Fruit fly (Drosophila melanogaster) whole organism, embryonic: ENCODE results near the gene kat80.
A peak's percentile ranks its signal among the peaks of the same experiment; 100 is the strongest.

ENCODE experiments used
- B-H1 ChIP-seq: fragments of 200-800 bp; sonication (Bioruptor generic); IDR thresholded peaks from 3 replicates; pipeline ENCODE4 v1.3.6; 2022; ENCODE audit warnings: missing biosample characterization, missing genetic modification characterization
- CG10979 ChIP-seq: fragments of 200-800 bp; sonication (Bioruptor generic); optimal IDR thresholded peaks from 2 replicates; lab custom pipeline; 2018; ENCODE audit warnings: missing biosample characterization, mild to moderate bottlenecking, missing genetic modification characterization, moderate library complexity
- CG13123 ChIP-seq: fragments of 200-800 bp; sonication (Bioruptor generic); optimal IDR thresholded peaks from 2 replicates; lab custom pipeline; 2016; ENCODE audit warnings: missing biosample characterization, missing genetic modification characterization
- CG14965 ChIP-seq: fragments of 200-800 bp; sonication (Bioruptor generic); optimal IDR thresholded peaks from 2 replicates; lab custom pipeline; 2016; ENCODE audit warnings: missing biosample characterization, missing genetic modification characterization, borderline replicate concordance
- CG17568 ChIP-seq: fragments of 200-800 bp; sonication (Bioruptor generic); optimal IDR thresholded peaks from 2 replicates; lab custom pipeline; 2018; ENCODE audit warnings: missing biosample characterization, mild to moderate bottlenecking, missing genetic modification characterization, moderate library complexity
- CG31388 ChIP-seq: fragments of 200-800 bp; sonication (Bioruptor generic); optimal IDR thresholded peaks from 2 replicates; lab custom pipeline; 2016; ENCODE audit warnings: missing biosample characterization, missing genetic modification characterization
- CG32532 ChIP-seq: fragments of 200-800 bp; sonication (Bioruptor generic); IDR thresholded peaks from 2 replicates; pipeline ENCODE4 v1.3.6; 2022; ENCODE audit warnings: missing biosample characterization, missing genetic modification characterization
- CG34422 ChIP-seq: fragments of 200-800 bp; sonication (Bioruptor generic); IDR thresholded peaks from 3 replicates; pipeline ENCODE4 v1.3.6; 2022; ENCODE audit warnings: missing biosample characterization, missing genetic modification characterization
- CG4360 ChIP-seq: fragments of 200-800 bp; sonication (Bioruptor generic); IDR thresholded peaks from 2 replicates; pipeline ENCODE4 v1.3.6; 2022; ENCODE audit warnings: missing biosample characterization, missing genetic modification characterization
- CG4820 ChIP-seq: fragments of 200-800 bp; sonication (Bioruptor generic); optimal IDR thresholded peaks from 3 replicates; lab custom pipeline; 2016; ENCODE audit warnings: missing biosample characterization, missing genetic modification characterization
- CG5180 ChIP-seq: fragments of 200-800 bp; sonication (Bioruptor generic); optimal IDR thresholded peaks from 3 replicates; lab custom pipeline; 2017; ENCODE audit warnings: missing biosample characterization, missing genetic modification characterization, mild to moderate bottlenecking, moderate library complexity, missing genetic modification reagents
- CG6765 ChIP-seq: fragments of 200-800 bp; sonication (Bioruptor generic); optimal IDR thresholded peaks from 3 replicates; lab custom pipeline; 2017; ENCODE audit warnings: missing biosample characterization, mild to moderate bottlenecking, missing genetic modification characterization
- CG6791 ChIP-seq: fragments of 200-800 bp; sonication (Bioruptor generic); IDR thresholded peaks from 3 replicates; pipeline ENCODE4 v1.3.6; 2022; ENCODE audit warnings: missing biosample characterization, missing genetic modification characterization; ENCODE audit not compliant: partially characterized antibody
- CG7987 ChIP-seq: fragments of 200-800 bp; sonication (Bioruptor generic); optimal IDR thresholded peaks from 2 replicates; lab custom pipeline; 2018; ENCODE audit warnings: missing biosample characterization, mild to moderate bottlenecking, missing genetic modification characterization, moderate library complexity
- CG8765 ChIP-seq: fragments of 200-800 bp; sonication (Bioruptor generic); IDR thresholded peaks from 2 replicates; pipeline ENCODE4 v1.3.6; 2022; ENCODE audit warnings: missing biosample characterization, missing genetic modification characterization
- CG9215 ChIP-seq: fragments of 200-800 bp; sonication (Bioruptor generic); IDR thresholded peaks from 2 replicates; pipeline ENCODE4 v1.3.6; 2022; ENCODE audit warnings: missing biosample characterization, missing genetic modification characterization
- CG9797 ChIP-seq: fragments of 200-800 bp; sonication (Bioruptor generic); optimal IDR thresholded peaks from 3 replicates; lab custom pipeline; 2018; ENCODE audit warnings: missing biosample characterization, mild to moderate bottlenecking, missing genetic modification characterization
- CkIIα-i1 ChIP-seq: fragments of 200-800 bp; sonication (Bioruptor generic); IDR thresholded peaks from 2 replicates; pipeline ENCODE4 v1.3.6; 2022; ENCODE audit warnings: missing biosample characterization, missing genetic modification characterization
- Eip74EF ChIP-seq, 2 experiments: fragments of 200-800 bp in 1 of 2; fragments of >200 bp in 1 of 2; sonication (Bioruptor generic) in 1 of 2; optimal IDR thresholded peaks; 2 replicates each; lab custom pipeline; 2017 to 2019; ENCODE audit warnings: missing biosample characterization in 2 of 2, missing genetic modification characterization in 2 of 2, mild to moderate bottlenecking in 1 of 2, moderate library complexity in 1 of 2
- Elba2 ChIP-seq: fragments of 200-800 bp; sonication (Bioruptor generic); optimal IDR thresholded peaks from 3 replicates; lab custom pipeline; 2016; ENCODE audit warnings: missing biosample characterization, missing genetic modification characterization
- MTF-1 ChIP-seq: fragments of 200-800 bp; sonication (Bioruptor generic); optimal IDR thresholded peaks from 2 replicates; lab custom pipeline; 2018; ENCODE audit warnings: missing biosample characterization, mild to moderate bottlenecking, missing genetic modification characterization, borderline replicate concordance
- Oli ChIP-seq: fragments of 200-800 bp; sonication (Bioruptor generic); optimal IDR thresholded peaks from 2 replicates; lab custom pipeline; 2018; ENCODE audit warnings: missing biosample characterization, mild to moderate bottlenecking, missing genetic modification characterization, moderate library complexity
- Pdp1 ChIP-seq, 2 experiments: fragments of 200-800 bp; sonication (Bioruptor generic); optimal IDR thresholded peaks; 3 replicates each; lab custom pipeline; 2016; ENCODE audit warnings: missing biosample characterization in 2 of 2, missing genetic modification characterization in 2 of 2, mild to moderate bottlenecking in 1 of 2, moderate library complexity in 1 of 2
- Taf1 ChIP-seq: fragments of 200-800 bp; sonication (Bioruptor generic); IDR thresholded peaks from 2 replicates; pipeline ENCODE4 v1.3.6; 2022; ENCODE audit warnings: missing biosample characterization, missing genetic modification characterization
- Xrp1 ChIP-seq: fragments of 200-800 bp; sonication (Bioruptor generic); IDR thresholded peaks from 2 replicates; pipeline ENCODE4 v1.3.6; 2022; ENCODE audit warnings: missing biosample characterization, missing genetic modification characterization
- YL-1 ChIP-seq: fragments of 200-800 bp; sonication (Bioruptor generic); optimal IDR thresholded peaks from 3 replicates; lab custom pipeline; 2017; ENCODE audit warnings: missing biosample characterization, mild to moderate bottlenecking, missing genetic modification characterization
- ato ChIP-seq: fragments of 200-800 bp; sonication (Bioruptor generic); IDR thresholded peaks from 2 replicates; pipeline ENCODE4 v1.3.6; 2022; ENCODE audit warnings: missing biosample characterization, missing genetic modification characterization; ENCODE audit not compliant: partially characterized antibody
- btn ChIP-seq: fragments of 200-800 bp; sonication (Bioruptor generic); optimal IDR thresholded peaks from 2 replicates; lab custom pipeline; 2016; ENCODE audit warnings: missing biosample characterization, missing genetic modification characterization
- cas ChIP-seq: fragments of 200-800 bp; sonication (Bioruptor generic); IDR thresholded peaks from 2 replicates; pipeline ENCODE4 v1.3.6; 2022; ENCODE audit warnings: missing biosample characterization, missing genetic modification characterization
- cato ChIP-seq: fragments of 200-800 bp; sonication (Bioruptor generic); optimal IDR thresholded peaks from 2 replicates; lab custom pipeline; 2016; ENCODE audit warnings: missing biosample characterization, missing genetic modification characterization, borderline replicate concordance
- dan ChIP-seq: fragments of 200-800 bp; sonication (Bioruptor generic); IDR thresholded peaks from 2 replicates; pipeline ENCODE4 v1.3.6; 2022; ENCODE audit warnings: missing biosample characterization, missing genetic modification characterization
- dm ChIP-seq: fragments of 200-800 bp; sonication (Bioruptor generic); optimal IDR thresholded peaks from 3 replicates; lab custom pipeline; 2016; ENCODE audit warnings: missing biosample characterization, missing genetic modification characterization
- ems ChIP-seq: fragments of 200-800 bp; sonication (Bioruptor generic); optimal IDR thresholded peaks from 3 replicates; lab custom pipeline; 2016; ENCODE audit warnings: missing biosample characterization, missing genetic modification characterization
- esg ChIP-seq: fragments of 200-800 bp; sonication (Bioruptor generic); conservative IDR thresholded peaks from 2 replicates; pipeline ENCODE4 v1.3.6; 2022; ENCODE audit warnings: missing biosample characterization, missing genetic modification characterization
- eyg ChIP-seq: fragments of 200-800 bp; sonication (Bioruptor generic); optimal IDR thresholded peaks from 3 replicates; lab custom pipeline; 2016; ENCODE audit warnings: missing biosample characterization, missing genetic modification characterization
- ftz-f1 ChIP-seq: fragments of 200-800 bp; sonication (Bioruptor generic); optimal IDR thresholded peaks from 2 replicates; lab custom pipeline; 2016; ENCODE audit warnings: missing biosample characterization, missing genetic modification characterization
- kay ChIP-seq: fragments of 200-800 bp; sonication (Bioruptor generic); optimal IDR thresholded peaks from 2 replicates; lab custom pipeline; 2016; ENCODE audit warnings: missing biosample characterization, missing genetic modification characterization
- kni ChIP-seq: fragments of 200-800 bp; sonication (Bioruptor generic); optimal IDR thresholded peaks from 3 replicates; lab custom pipeline; 2017; ENCODE audit warnings: mild to moderate bottlenecking, missing biosample characterization, missing genetic modification reagents, missing genetic modification characterization
- luna ChIP-seq: fragments of 200-800 bp; sonication (Bioruptor generic); optimal IDR thresholded peaks from 2 replicates; lab custom pipeline; 2016; ENCODE audit warnings: missing biosample characterization, missing genetic modification characterization
- odd ChIP-seq: fragments of 200-800 bp; sonication (Bioruptor generic); optimal IDR thresholded peaks from 2 replicates; lab custom pipeline; 2017; ENCODE audit warnings: missing biosample characterization, mild to moderate bottlenecking, missing genetic modification characterization
- pita ChIP-seq: fragments of 200-800 bp; sonication (Bioruptor generic); optimal IDR thresholded peaks from 2 replicates; lab custom pipeline; 2017; ENCODE audit warnings: missing biosample characterization, mild to moderate bottlenecking, missing genetic modification characterization
- pum ChIP-seq: fragments of 200-800 bp; sonication (Bioruptor generic); optimal IDR thresholded peaks from 2 replicates; lab custom pipeline; 2016; ENCODE audit warnings: missing biosample characterization, missing genetic modification characterization
- sim ChIP-seq: fragments of 200-800 bp; sonication (Bioruptor generic); IDR thresholded peaks from 2 replicates; pipeline ENCODE4 v1.3.6; 2022; ENCODE audit warnings: missing biosample characterization, missing genetic modification characterization
- sima ChIP-seq: fragments of 200-800 bp; sonication (Bioruptor generic); optimal IDR thresholded peaks from 2 replicates; lab custom pipeline; 2016; ENCODE audit warnings: missing biosample characterization, missing genetic modification characterization
- stwl ChIP-seq: fragments of 200-800 bp; sonication (Bioruptor generic); optimal IDR thresholded peaks from 3 replicates; lab custom pipeline; 2018; ENCODE audit warnings: missing biosample characterization, mild to moderate bottlenecking, missing genetic modification characterization, moderate library complexity
- tll ChIP-seq, 2 experiments: fragments of 200-800 bp in 1 of 2; fragments of >200 bp in 1 of 2; sonication (Bioruptor generic) in 1 of 2; optimal IDR thresholded peaks; 2 replicates each; lab custom pipeline; 2017 to 2019; ENCODE audit warnings: missing biosample characterization in 2 of 2, missing genetic modification characterization in 2 of 2, mild to moderate bottlenecking in 1 of 2, moderate library complexity in 1 of 2
- twi ChIP-seq: fragments of 200-800 bp; optimal IDR thresholded peaks from 2 replicates; lab custom pipeline; 2019; ENCODE audit warnings: missing biosample characterization, mild to moderate bottlenecking, missing genetic modification characterization, moderate library complexity
- vfl ChIP-seq: fragments of 200-800 bp; sonication (Bioruptor generic); optimal IDR thresholded peaks from 2 replicates; lab custom pipeline; 2016; ENCODE audit warnings: missing biosample characterization, missing genetic modification characterization
- yki ChIP-seq: fragments of >200 bp; optimal IDR thresholded peaks from 3 replicates; lab custom pipeline; 2018
- zen ChIP-seq: fragments of 200-800 bp; sonication (Bioruptor generic); optimal IDR thresholded peaks from 3 replicates; lab custom pipeline; 2018; ENCODE audit warnings: missing biosample characterization, mild to moderate bottlenecking, missing genetic modification characterization, moderate library complexity
- zen2 ChIP-seq: fragments of 200-800 bp; sonication (Bioruptor generic); IDR thresholded peaks from 3 replicates; pipeline ENCODE4 v1.3.6; 2022; ENCODE audit warnings: missing biosample characterization, missing genetic modification characterization; ENCODE audit not compliant: partially characterized antibody

The kat80 gene

dm6 chrX:16263415-16263814 is 12.6 kb downstream of the kat80 start (continued):
- peak; percentile 63 for TF ChIP-seq twi (tag; lab: Kevin White, UChicago)
- peak; percentile 82 for TF ChIP-seq CG4820
- no peak for TF ChIP-seq ftz-f1 (GFP tag; lab: Kevin White, UChicago)
- TF ChIP-seq CkIIα-i1 = no peak; the same call in 1 of the 2 replicates
- TF ChIP-seq kay (GFP tag; lab: Kevin White, UChicago) = peak; percentile 50
- no peak for TF ChIP-seq pita
- TF ChIP-seq cas (GFP tag; lab: Robert Waterston, UW) = no peak
- peak; percentile 83 for TF ChIP-seq CG34422 (GFP tag; lab: Robert Waterston, UW)
- TF ChIP-seq ato = no peak
- TF ChIP-seq CG7987 (GFP tag; lab: Kevin White, UChicago) = peak; percentile 18
- peak; percentile 24 for TF ChIP-seq vfl (GFP tag; lab: Kevin White, UChicago)
- TF ChIP-seq CG5180 (GFP tag; lab: Kevin White, UChicago) = peak; percentile 52
- TF ChIP-seq btn = peak; percentile 28
- TF ChIP-seq Xrp1 (GFP tag; lab: Robert Waterston, UW) = peak; percentile 88
- peak; percentile 59 for TF ChIP-seq pum (GFP tag; lab: Kevin White, UChicago)
- no peak for TF ChIP-seq stwl
- peak in 1 of 2 experiments; percentile 64 for TF ChIP-seq Eip74EF (GFP tag; optimal IDR thresholded peaks at IDR 0.05; lab: Kevin White, UChicago)
- TF ChIP-seq kni (GFP tag; lab: Kevin White, UChicago) = no peak
- TF ChIP-seq CG4360 = peak; percentile 59
- peak; percentile 62 for TF ChIP-seq odd (GFP tag; lab: Kevin White, UChicago)
- TF ChIP-seq dm (GFP tag; lab: Kevin White, UChicago) = no peak
- no peak for TF ChIP-seq CG17568 (GFP tag; lab: Kevin White, UChicago)
- peak; percentile 56 for TF ChIP-seq Taf1 (GFP tag; lab: Robert Waterston, UW)
- peak; percentile 26 for TF ChIP-seq luna
- TF ChIP-seq YL-1 (GFP tag; lab: Kevin White, UChicago) = no peak
- TF ChIP-seq CG31388 (GFP tag; lab: Kevin White, UChicago) = peak; percentile 49
- no peak for TF ChIP-seq CG9797 (GFP tag; lab: Kevin White, UChicago)
- peak; percentile 75 for TF ChIP-seq B-H1 (GFP tag; lab: Robert Waterston, UW)
- TF ChIP-seq CG32532 = peak; percentile 82
- TF ChIP-seq CG14965 (GFP tag; lab: Kevin White, UChicago) = no peak
- TF ChIP-seq MTF-1 = peak; percentile 20
- TF ChIP-seq Oli (tag; lab: Kevin White, UChicago) = peak; percentile 79
- peak; percentile 84 for TF ChIP-seq CG10979 (tag; lab: Kevin White, UChicago)
- TF ChIP-seq yki (lab: Kevin White, UChicago) = no peak
- peak; percentile 76 for TF ChIP-seq CG8765 (GFP tag; lab: Robert Waterston, UW)
- TF ChIP-seq zen2 (GFP tag; lab: Robert Waterston, UW) = no peak
- TF ChIP-seq cato (GFP tag; lab: Kevin White, UChicago) = peak; percentile 47
- peak; percentile 63 to 69 for TF ChIP-seq Pdp1 (GFP tag; optimal IDR thresholded peaks at IDR 0.05; lab: Kevin White, UChicago)
- peak; percentile 20 for TF ChIP-seq CG6765 (GFP tag; lab: Kevin White, UChicago)
- TF ChIP-seq dan (GFP tag; lab: Robert Waterston, UW) = 0 out of 2 replicates have a peak, but pooled peaks have one; percentile 39
- peak; percentile 77 for TF ChIP-seq esg (GFP tag; lab: Robert Waterston, UW)
- TF ChIP-seq ems (GFP tag; lab: Kevin White, UChicago) = peak; percentile 28
- TF ChIP-seq Elba2 = no peak
- TF ChIP-seq CG6791 = no peak
- peak; percentile 81 for TF ChIP-seq zen
- TF ChIP-seq CG9215 (GFP tag; lab: Robert Waterston, UW) = peak; percentile 60
- no peak for TF ChIP-seq tll (GFP tag; optimal IDR thresholded peaks at IDR 0.05; lab: Kevin White, UChicago)
- TF ChIP-seq sima = no peak
- TF ChIP-seq CG13123 (GFP tag; lab: Kevin White, UChicago) = peak; percentile 47
- TF ChIP-seq eyg (GFP tag; lab: Kevin White, UChicago) = no peak
- TF ChIP-seq sim = 0 out of 2 replicates have a peak, but pooled peaks have one; percentile 62
